Worm (Caenorhabditis elegans) whole organism, late embryonic: Measurements from ENCODE around the gene sgo-1.

Source experiments
- C08G9.2 ChIP-seq: sonication (generic microtip); optimal IDR thresholded peaks from 2 replicates; lab custom pipeline; 2016; ENCODE audit warnings: mild to moderate bottlenecking, missing genetic modification characterization, moderate library complexity, missing compliant biosample characterization
- C38D4.7 ChIP-seq: fragments of 200-800 bp; sonication (Bioruptor generic); optimal IDR thresholded peaks from 2 replicates; lab custom pipeline; 2018; ENCODE audit warnings: mild to moderate bottlenecking, missing genetic modification characterization, moderate library complexity, missing compliant biosample characterization
- F13H6.1 ChIP-seq: sonication (generic microtip); optimal IDR thresholded peaks from 2 replicates; lab custom pipeline; 2016; ENCODE audit warnings: missing genetic modification characterization, missing compliant biosample characterization
- K09A11.1 ChIP-seq: sonication (generic microtip); optimal IDR thresholded peaks from 2 replicates; lab custom pipeline; 2017; ENCODE audit warnings: antibody characterized with exemption, mild to moderate bottlenecking, missing genetic modification characterization, missing compliant biosample characterization; ENCODE audit not compliant: insufficient read depth
- Y22D7AL.16 ChIP-seq: sonication (generic microtip); optimal IDR thresholded peaks from 2 replicates; lab custom pipeline; 2016; ENCODE audit warnings: missing genetic modification characterization, missing compliant biosample characterization
- ahr-1 ChIP-seq: sonication (generic microtip); optimal IDR thresholded peaks from 2 replicates; lab custom pipeline; 2016; ENCODE audit warnings: missing genetic modification characterization, missing compliant biosample characterization
- ama-1 ChIP-seq: fragments of 150-350 bp; optimal IDR thresholded peaks from 2 replicates; lab custom pipeline; 2014
- ceh-18 ChIP-seq: sonication (generic microtip); optimal IDR thresholded peaks from 2 replicates; lab custom pipeline; 2016; ENCODE audit warnings: missing genetic modification characterization, missing compliant biosample characterization
- ceh-19 ChIP-seq: fragments of 200-800 bp; sonication (Bioruptor generic); optimal IDR thresholded peaks from 2 replicates; lab custom pipeline; 2018; ENCODE audit warnings: mild to moderate bottlenecking, missing genetic modification characterization, missing compliant biosample characterization
- ceh-22 ChIP-seq: sonication (generic microtip); optimal IDR thresholded peaks from 2 replicates; lab custom pipeline; 2017; ENCODE audit warnings: missing biosample characterization, missing genetic modification characterization
- ceh-24 ChIP-seq: sonication (generic microtip); optimal IDR thresholded peaks from 2 replicates; lab custom pipeline; 2016; ENCODE audit warnings: mild to moderate bottlenecking, missing genetic modification characterization, missing compliant biosample characterization
- ceh-30 ChIP-seq: fragments of 150-350 bp; optimal IDR thresholded peaks from 2 replicates; lab custom pipeline; 2014; ENCODE audit warnings: missing biosample characterization, missing genetic modification characterization
- ceh-45 ChIP-seq: fragments of 200-800 bp; sonication (Bioruptor generic); IDR thresholded peaks from 2 replicates; pipeline ENCODE4 v1.3.6; 2022; ENCODE audit warnings: missing genetic modification reagents, missing genetic modification characterization, missing compliant biosample characterization
- ceh-48 ChIP-seq: sonication (generic microtip); optimal IDR thresholded peaks from 2 replicates; lab custom pipeline; 2016; ENCODE audit warnings: missing genetic modification characterization, inconsistent platforms, missing compliant biosample characterization
- ceh-9 ChIP-seq: sonication (generic microtip); optimal IDR thresholded peaks from 2 replicates; lab custom pipeline; 2016; ENCODE audit warnings: mild to moderate bottlenecking, missing genetic modification characterization, inconsistent platforms, missing compliant biosample characterization
- che-1 ChIP-seq: sonication (generic microtip); optimal IDR thresholded peaks from 2 replicates; lab custom pipeline; 2016; ENCODE audit warnings: mild to moderate bottlenecking, missing genetic modification characterization, missing compliant biosample characterization
- dmd-4 ChIP-seq: sonication (generic microtip); optimal IDR thresholded peaks from 2 replicates; lab custom pipeline; 2016; ENCODE audit warnings: borderline replicate concordance, missing genetic modification characterization, missing compliant biosample characterization
- dve-1 ChIP-seq: sonication (generic microtip); optimal IDR thresholded peaks from 2 replicates; lab custom pipeline; 2017; ENCODE audit warnings: antibody characterized with exemption, mild to moderate bottlenecking, missing genetic modification characterization, missing compliant biosample characterization
- elt-4 ChIP-seq: sonication (generic microtip); optimal IDR thresholded peaks from 2 replicates; lab custom pipeline; 2016; ENCODE audit warnings: missing genetic modification characterization, missing compliant biosample characterization
- fax-1 ChIP-seq: sonication (generic microtip); optimal IDR thresholded peaks from 2 replicates; lab custom pipeline; 2016; ENCODE audit warnings: missing genotype, missing genetic modification characterization, missing compliant biosample characterization
- fkh-10 ChIP-seq: fragments of 150-350 bp; optimal IDR thresholded peaks from 2 replicates; lab custom pipeline; 2014; ENCODE audit warnings: missing biosample characterization, missing genetic modification reagents, missing genetic modification characterization
- fkh-6 ChIP-seq: sonication (generic microtip); optimal IDR thresholded peaks from 2 replicates; lab custom pipeline; 2016; ENCODE audit warnings: missing genetic modification characterization, missing compliant biosample characterization
- gmeb-2 ChIP-seq: sonication (generic microtip); optimal IDR thresholded peaks from 2 replicates; lab custom pipeline; 2016; ENCODE audit warnings: missing genetic modification characterization, inconsistent platforms, missing compliant biosample characterization
- hlh-13 ChIP-seq: fragments of 200-800 bp; sonication (Bioruptor generic); optimal IDR thresholded peaks from 2 replicates; lab custom pipeline; 2018; ENCODE audit warnings: mild to moderate bottlenecking, missing genetic modification characterization, missing compliant biosample characterization
- hlh-15 ChIP-seq: sonication (generic microtip); optimal IDR thresholded peaks from 2 replicates; lab custom pipeline; 2016; ENCODE audit warnings: missing genetic modification characterization, missing compliant biosample characterization
- hlh-30 ChIP-seq: sonication (generic microtip); optimal IDR thresholded peaks from 2 replicates; lab custom pipeline; 2017; ENCODE audit warnings: antibody characterized with exemption, missing genetic modification characterization, missing compliant biosample characterization; ENCODE audit not compliant: insufficient read depth
- lim-6 ChIP-seq: sonication (generic microtip); optimal IDR thresholded peaks from 2 replicates; lab custom pipeline; 2016; ENCODE audit warnings: missing genetic modification characterization, missing compliant biosample characterization
- madf-2 ChIP-seq: sonication (generic microtip); optimal IDR thresholded peaks from 2 replicates; lab custom pipeline; 2017; ENCODE audit warnings: missing genetic modification characterization, missing compliant biosample characterization
- mec-3 ChIP-seq: sonication (generic microtip); optimal IDR thresholded peaks from 2 replicates; lab custom pipeline; 2016; ENCODE audit warnings: borderline replicate concordance, missing genetic modification characterization, missing compliant biosample characterization
- nfya-1 ChIP-seq: sonication (generic microtip); optimal IDR thresholded peaks from 2 replicates; lab custom pipeline; 2017; ENCODE audit warnings: missing genetic modification characterization, mild to moderate bottlenecking, missing compliant biosample characterization, antibody characterized with exemption, moderate library complexity
- odd-2 ChIP-seq: sonication (generic microtip); optimal IDR thresholded peaks from 2 replicates; lab custom pipeline; 2017; ENCODE audit warnings: antibody characterized with exemption, mild to moderate bottlenecking, missing genetic modification characterization, missing compliant biosample characterization
- pag-3 ChIP-seq: sonication (generic microtip); optimal IDR thresholded peaks from 2 replicates; lab custom pipeline; 2016; ENCODE audit warnings: missing compliant biosample characterization, missing genetic modification characterization, borderline replicate concordance
- pat-9 ChIP-seq: fragments of 200-800 bp; sonication (Bioruptor generic); optimal IDR thresholded peaks from 2 replicates; lab custom pipeline; 2018; ENCODE audit warnings: mild to moderate bottlenecking, missing genetic modification characterization, moderate library complexity, missing compliant biosample characterization
- pax-1 ChIP-seq: fragments of 150-350 bp; optimal IDR thresholded peaks from 2 replicates; lab custom pipeline; 2014; ENCODE audit warnings: missing biosample characterization, missing genetic modification characterization
- pha-2 ChIP-seq: sonication (generic microtip); optimal IDR thresholded peaks from 2 replicates; lab custom pipeline; 2017; ENCODE audit warnings: mild to moderate bottlenecking, missing genetic modification characterization, missing compliant biosample characterization
- pha-4 ChIP-seq: fragments of 150-350 bp; optimal IDR thresholded peaks from 2 replicates; lab custom pipeline; 2018; ENCODE audit warnings: missing biosample characterization, missing genetic modification reagents, missing genetic modification characterization
- pqm-1 ChIP-seq: sonication (generic microtip); optimal IDR thresholded peaks from 2 replicates; lab custom pipeline; 2016; ENCODE audit warnings: missing genetic modification characterization, missing compliant biosample characterization
- pros-1 ChIP-seq: fragments of 150-350 bp; optimal IDR thresholded peaks from 2 replicates; lab custom pipeline; 2014; ENCODE audit warnings: missing biosample characterization, missing genetic modification reagents, missing genetic modification characterization
- ref-2 ChIP-seq: sonication (generic microtip); optimal IDR thresholded peaks from 2 replicates; lab custom pipeline; 2016; ENCODE audit warnings: missing genetic modification characterization, missing compliant biosample characterization
- sdc-2 ChIP-seq: sonication (generic microtip); optimal IDR thresholded peaks from 2 replicates; lab custom pipeline; 2016; ENCODE audit warnings: missing genotype, missing genetic modification characterization, missing compliant biosample characterization
- sox-4 ChIP-seq: sonication (generic microtip); optimal IDR thresholded peaks from 2 replicates; lab custom pipeline; 2017; ENCODE audit warnings: mild to moderate bottlenecking, missing genetic modification characterization, inconsistent platforms, missing compliant biosample characterization
- syd-9 ChIP-seq: sonication (generic microtip); optimal IDR thresholded peaks from 2 replicates; lab custom pipeline; 2016; ENCODE audit warnings: mild to moderate bottlenecking, missing genetic modification characterization, moderate library complexity, missing compliant biosample characterization
- tbx-7 ChIP-seq: sonication (generic microtip); optimal IDR thresholded peaks from 2 replicates; lab custom pipeline; 2016; ENCODE audit warnings: missing genotype, missing genetic modification characterization, missing compliant biosample characterization
- unc-3 ChIP-seq, 2 experiments: fragments of 200-800 bp in 1 of 2; sonication (Bioruptor generic) in 1 of 2; sonication (generic microtip) in 1 of 2; conservative IDR thresholded peaks in 1 of 2; optimal IDR thresholded peaks in 1 of 2; 2 replicates each; pipeline versions ENCODE4 v1.3.6 to Lab custom; 2016 to 2022; ENCODE audit warnings: missing compliant biosample characterization in 2 of 2, missing genetic modification characterization in 2 of 2, missing genetic modification reagents in 1 of 2
- unc-42 ChIP-seq: sonication (generic microtip); optimal IDR thresholded peaks from 2 replicates; lab custom pipeline; 2016; ENCODE audit warnings: missing genotype, missing genetic modification characterization, missing compliant biosample characterization
- unc-55 ChIP-seq: sonication (generic microtip); optimal IDR thresholded peaks from 2 replicates; lab custom pipeline; 2017; ENCODE audit warnings: missing biosample characterization, missing genetic modification reagents, missing genetic modification characterization
- unc-86 ChIP-seq: sonication (generic microtip); optimal IDR thresholded peaks from 2 replicates; lab custom pipeline; 2016; ENCODE audit warnings: missing genetic modification characterization, missing compliant biosample characterization
- zip-5 ChIP-seq: sonication (generic microtip); optimal IDR thresholded peaks from 2 replicates; lab custom pipeline; 2016; ENCODE audit warnings: missing genetic modification characterization, missing compliant biosample characterization

Gene sgo-1

ce11 chrIV:7796432-7797113 lies at the start of gene sgo-1:
Gene sgo-1, minus strand, starts transcription at chrIV:7796482.
- no peak for TF ChIP-seq ceh-22 (tag; lab: Kevin White, UChicago)
- TF ChIP-seq hlh-13 (GFP tag; lab: Kevin White, UChicago) = no peak
- TF ChIP-seq ceh-19 (GFP tag; lab: Kevin White, UChicago) = no peak
- no peak for TF ChIP-seq pqm-1
- no peak for TF ChIP-seq unc-42 (tag; lab: Kevin White, UChicago)
- no peak for TF ChIP-seq mec-3 (tag; lab: Kevin White, UChicago)
- no peak for TF ChIP-seq madf-2 (tag; lab: Kevin White, UChicago)
- TF ChIP-seq ceh-24 (tag; lab: Kevin White, UChicago) = no peak
- TF ChIP-seq hlh-30 (tag; lab: Kevin White, UChicago) = no peak
- no peak for TF ChIP-seq syd-9 (tag; lab: Kevin White, UChicago)
- TF ChIP-seq ref-2 (tag; lab: Kevin White, UChicago) = no peak
- no peak for TF ChIP-seq ceh-9 (tag; lab: Kevin White, UChicago)
- TF ChIP-seq unc-3 (GFP tag; conservative IDR thresholded peaks at IDR 0.05; lab: Robert Waterston, UW) = no peak
- TF ChIP-seq unc-3 (tag; optimal IDR thresholded peaks at IDR 0.05; lab: Kevin White, UChicago) = no peak
- TF ChIP-seq C38D4.7 (GFP tag; lab: Kevin White, UChicago) = no peak

- TF ChIP-seq pros-1 (tag; lab: Kevin White, UChicago) (peak; percentile 67), ceh-30 (tag; lab: Kevin White, UChicago) (peak; percentile 1), tbx-7 (tag; lab: Kevin White, UChicago) (peak; percentile 36), pax-1 (no peak), lim-6 (tag; lab: Kevin White, UChicago) (peak; percentile 0), dve-1 (tag; lab: Kevin White, UChicago) (no peak), C08G9.2 (tag; lab: Kevin White, UChicago) (peak; percentile 51), ceh-24 (tag; lab: Kevin White, UChicago) (no peak), unc-55 (GFP tag; lab: Kevin White, UChicago) (peak; percentile 80), sox-4 (tag; lab: Kevin White, UChicago) (peak; percentile 12), pha-2 (no peak), ceh-45 (GFP tag; lab: Robert Waterston, UW) (no peak), Y22D7AL.16 (tag; lab: Kevin White, UChicago) (no peak), pqm-1 (peak; percentile 9), pat-9 (tag; lab: Kevin White, UChicago) (peak; percentile 4), syd-9 (tag; lab: Kevin White, UChicago) (peak; percentile 39), dmd-4 (tag; lab: Kevin White, UChicago) (peak; percentile 78), zip-5 (peak; percentile 14), gmeb-2 (tag; lab: Kevin White, UChicago) (no peak), pag-3 (tag; lab: Kevin White, UChicago) (no peak), fkh-6 (peak; percentile 34), fax-1 (tag; lab: Kevin White, UChicago) (no peak), nfya-1 (tag; lab: Kevin White, UChicago) (peak; percentile 84), che-1 (tag; lab: Kevin White, UChicago) (peak; percentile 58), C38D4.7 (GFP tag; lab: Kevin White, UChicago) (peak; percentile 12), pha-4 (no peak), ceh-9 (tag; lab: Kevin White, UChicago) (no peak), ceh-48 (peak; percentile 42), ceh-19 (GFP tag; lab: Kevin White, UChicago) (peak; percentile 74), F13H6.1 (tag; lab: Kevin White, UChicago) (peak; percentile 59), K09A11.1 (no peak), hlh-15 (no peak), sdc-2 (tag; lab: Kevin White, UChicago) (peak; percentile 43), ama-1 (lab: Kevin White, UChicago) (no peak), fkh-10 (GFP tag; lab: Kevin White, UChicago) (no peak), elt-4 (no peak), ahr-1 (peak; percentile 1), hlh-30 (tag; lab: Kevin White, UChicago) (peak; percentile 17), ceh-18 (tag; lab: Kevin White, UChicago) (peak; percentile 84), madf-2 (tag; lab: Kevin White, UChicago) (peak; percentile 25), odd-2 (tag; lab: Kevin White, UChicago) (no peak), unc-86 (tag; lab: Kevin White, UChicago) (no peak)
These were observed 49.3 kb upstream of the sgo-1 start for ce11 chrIV:7845585-7845984.
